Worm (Caenorhabditis elegans): Measurements from ENCODE around the gene sru-30.

Gene sru-30

ce11 chrV:9855920-9856852, 42.6 kb downstream of the sru-30 start (continued):
- TF ChIP-seq ama-1 (optimal IDR thresholded peaks at IDR 0.05) (peak; percentile 4), lin-14 (GFP tag; optimal IDR thresholded peaks at IDR 0.05) (peak; percentile 83), ets-5 (GFP tag; IDR thresholded peaks at IDR 0.05) (no peak), nhr-90 (tag; optimal IDR thresholded peaks at IDR 0.05; ENCODE audit: poor library complexity) (peak; percentile 9), hpl-2 (GFP tag; optimal IDR thresholded peaks at IDR 0.05) (no peak), elt-2 (tag; optimal IDR thresholded peaks at IDR 0.05) (no peak), lin-39 (tag; optimal IDR thresholded peaks at IDR 0.05) (no peak), fkh-4 (tag; optimal IDR thresholded peaks at IDR 0.05; ENCODE audit: borderline replicate concordance) (no peak), grh-1 (GFP tag; IDR thresholded peaks at IDR 0.05) (no peak), sptf-1 (tag; optimal IDR thresholded peaks at IDR 0.05) (no peak), nhr-84 (tag; optimal IDR thresholded peaks at IDR 0.05) (no peak), efl-1 (optimal IDR thresholded peaks at IDR 0.05) (peak; percentile 51 to 67), efl-1 (GFP tag; optimal IDR thresholded peaks at IDR 0.05 in 1 of 2) (peak; percentile 41 to 89), lin-15B (tag; optimal IDR thresholded peaks at IDR 0.05) (no peak), mab-9 (GFP tag; IDR thresholded peaks at IDR 0.05) (no peak), lsy-2 (tag; optimal IDR thresholded peaks at IDR 0.05) (peak; percentile 38 to 40), sup-37 (GFP tag; optimal IDR thresholded peaks at IDR 0.05) (no peak), isw-1 (GFP tag; IDR thresholded peaks at IDR 0.05) (no peak), unc-98 (GFP tag; IDR thresholded peaks at IDR 0.05) (no peak), rnt-1 (tag; optimal IDR thresholded peaks at IDR 0.05) (peak; percentile 67), elt-3 (tag; optimal IDR thresholded peaks at IDR 0.05) (peak in 1 of 6 experiments; percentile 25), swsn-7 (tag; optimal IDR thresholded peaks at IDR 0.05) (peak; percentile 45), nhr-77 (tag; optimal IDR thresholded peaks at IDR 0.05) (no peak), efl-3 (GFP tag; optimal IDR thresholded peaks at IDR 0.05) (no peak), sox-4 (tag; optimal IDR thresholded peaks at IDR 0.05) (no peak), aha-1 (tag; optimal IDR thresholded peaks at IDR 0.05) (no peak), ceh-82 (tag; optimal IDR thresholded peaks at IDR 0.05) (no peak), egl-13 (tag; optimal IDR thresholded peaks at IDR 0.05) (no peak), ceh-63 (GFP tag; optimal IDR thresholded peaks at IDR 0.05) (no peak), pax-3 (tag; optimal IDR thresholded peaks at IDR 0.05) (no peak), lin-13 (GFP tag; optimal IDR thresholded peaks at IDR 0.05) (no peak), nhr-237 (tag; optimal IDR thresholded peaks at IDR 0.05) (no peak), ceh-90 (tag; optimal IDR thresholded peaks at IDR 0.05) (no peak), tbx-2 (tag; optimal IDR thresholded peaks at IDR 0.05) (peak; percentile 33), C16A3.4 (tag; optimal IDR thresholded peaks at IDR 0.05) (no peak), C34B4.2 (tag; optimal IDR thresholded peaks at IDR 0.05) (no peak), unc-62 (GFP tag; optimal IDR thresholded peaks at IDR 0.05) (no peak), nhr-28 (tag; optimal IDR thresholded peaks at IDR 0.05) (no peak), mdl-1 (tag; optimal IDR thresholded peaks at IDR 0.05) (peak in 1 of 2 experiments; percentile 32), ceh-88 (GFP tag; IDR thresholded peaks at IDR 0.05) (no peak), snpc-4 (tag; optimal IDR thresholded peaks at IDR 0.05) (no peak), skn-1 (tag; optimal IDR thresholded peaks at IDR 0.05) (no peak), aly-2 (tag; optimal IDR thresholded peaks at IDR 0.05) (no peak), alr-1 (tag; optimal IDR thresholded peaks at IDR 0.05; ENCODE audit: borderline replicate concordance) (no peak), nhr-71 (tag; optimal IDR thresholded peaks at IDR 0.05) (peak; percentile 31), Y116A8C.19 (tag; optimal IDR thresholded peaks at IDR 0.05; ENCODE audit: borderline replicate concordance) (no peak), fkh-8 (tag; optimal IDR thresholded peaks at IDR 0.05) (peak; percentile 31), snu-23 (GFP tag; optimal IDR thresholded peaks at IDR 0.05) (peak; percentile 61), ceh-8 (GFP tag; optimal IDR thresholded peaks at IDR 0.05) (no peak), hlh-17 (GFP tag; optimal IDR thresholded peaks at IDR 0.05; ENCODE audit: borderline replicate concordance) (no peak), blmp-1 (tag; optimal IDR thresholded peaks at IDR 0.05) (peak; percentile 75), mef-2 (tag; optimal IDR thresholded peaks at IDR 0.05) (no peak)
